Fruit fly (Drosophila melanogaster) whole organism, embryonic: Measurements from ENCODE around the gene CkIIalpha-i3.
A peak's percentile ranks its signal among the peaks of the same experiment; 100 is the strongest.

Experiments
- Asciz ChIP-seq: fragments of 200-800 bp; sonication (Bioruptor generic); optimal IDR thresholded peaks from 2 replicates; lab custom pipeline; 2017; ENCODE audit warnings: missing biosample characterization, mild to moderate bottlenecking, missing genetic modification characterization, missing genetic modification reagents
- CG10267 ChIP-seq: fragments of 200-800 bp; sonication (Bioruptor generic); optimal IDR thresholded peaks from 2 replicates; lab custom pipeline; 2018; ENCODE audit warnings: missing biosample characterization, mild to moderate bottlenecking, missing genetic modification characterization, moderate library complexity
- CG12219 ChIP-seq: fragments of 200-800 bp; sonication (Bioruptor generic); optimal IDR thresholded peaks from 3 replicates; lab custom pipeline; 2018; ENCODE audit warnings: missing biosample characterization, mild to moderate bottlenecking, missing genetic modification characterization
- CG12236 ChIP-seq: fragments of 200-800 bp; sonication (Bioruptor generic); optimal IDR thresholded peaks from 2 replicates; lab custom pipeline; 2016; ENCODE audit warnings: missing biosample characterization, missing genetic modification characterization
- CG14014 ChIP-seq: fragments of 200-800 bp; sonication (Bioruptor generic); IDR thresholded peaks from 2 replicates; pipeline ENCODE4 v1.3.6; 2022; ENCODE audit warnings: missing biosample characterization, missing genetic modification characterization
- CG14710 ChIP-seq: fragments of 200-800 bp; sonication (Bioruptor generic); optimal IDR thresholded peaks from 3 replicates; lab custom pipeline; 2019; ENCODE audit warnings: missing biosample characterization, mild to moderate bottlenecking, missing genetic modification characterization, moderate library complexity
- CG18262 ChIP-seq: fragments of 200-800 bp; optimal IDR thresholded peaks from 3 replicates; lab custom pipeline; 2019; ENCODE audit warnings: missing biosample characterization, mild to moderate bottlenecking, missing genetic modification characterization, moderate library complexity
- CG18599 ChIP-seq: fragments of 200-800 bp; sonication (Bioruptor generic); optimal IDR thresholded peaks from 3 replicates; lab custom pipeline; 2017; ENCODE audit warnings: missing biosample characterization, missing genetic modification characterization, mild to moderate bottlenecking, moderate library complexity, missing genetic modification reagents
- CG2199 ChIP-seq: fragments of 200-800 bp; sonication (Bioruptor generic); IDR thresholded peaks from 3 replicates; pipeline ENCODE4 v1.3.6; 2022; ENCODE audit warnings: missing biosample characterization, missing genetic modification characterization
- CG30403 ChIP-seq: fragments of 200-800 bp; sonication (Bioruptor generic); optimal IDR thresholded peaks from 3 replicates; lab custom pipeline; 2016; ENCODE audit warnings: missing biosample characterization, missing genetic modification characterization
- CG32767 ChIP-seq: fragments of 200-800 bp; sonication (Bioruptor generic); IDR thresholded peaks from 2 replicates; pipeline ENCODE4 v1.3.6; 2022; ENCODE audit warnings: missing biosample characterization, missing genetic modification characterization
- CG4424 ChIP-seq: fragments of 200-800 bp; sonication (Bioruptor generic); optimal IDR thresholded peaks from 3 replicates; lab custom pipeline; 2016; ENCODE audit warnings: missing biosample characterization, missing genetic modification characterization
- CG4707 ChIP-seq: fragments of 200-800 bp; sonication (Bioruptor generic); optimal IDR thresholded peaks from 2 replicates; lab custom pipeline; 2018; ENCODE audit warnings: missing biosample characterization, mild to moderate bottlenecking, missing genetic modification characterization, moderate library complexity
- CG5953 ChIP-seq: fragments of 200-800 bp; sonication (Bioruptor generic); IDR thresholded peaks from 2 replicates; pipeline ENCODE4 v1.3.6; 2022; ENCODE audit warnings: missing biosample characterization, missing genetic modification characterization
- CG6654 ChIP-seq: fragments of 200-800 bp; sonication (Bioruptor generic); optimal IDR thresholded peaks from 2 replicates; lab custom pipeline; 2017; ENCODE audit warnings: missing biosample characterization, mild to moderate bottlenecking, missing genetic modification characterization
- CG7357 ChIP-seq: fragments of 200-800 bp; sonication (Bioruptor generic); IDR thresholded peaks from 3 replicates; pipeline ENCODE4 v1.3.6; 2022; ENCODE audit warnings: missing biosample characterization, missing genetic modification characterization
- CG7745 ChIP-seq: fragments of 200-800 bp; sonication (Bioruptor generic); optimal IDR thresholded peaks from 2 replicates; lab custom pipeline; 2018; ENCODE audit warnings: missing biosample characterization, mild to moderate bottlenecking, missing genetic modification characterization, moderate library complexity
- Camta ChIP-seq: fragments of 200-800 bp; sonication (Bioruptor generic); optimal IDR thresholded peaks from 2 replicates; lab custom pipeline; 2016; ENCODE audit warnings: missing biosample characterization, missing genetic modification characterization
- Dip3 ChIP-seq: fragments of 200-800 bp; sonication (Bioruptor generic); optimal IDR thresholded peaks from 3 replicates; lab custom pipeline; 2016; ENCODE audit warnings: missing biosample characterization, missing genetic modification characterization
- Dp ChIP-seq: fragments of 200-800 bp; sonication (Bioruptor generic); optimal IDR thresholded peaks from 2 replicates; lab custom pipeline; 2018; ENCODE audit warnings: missing biosample characterization, mild to moderate bottlenecking, missing genetic modification characterization, moderate library complexity
- ERR ChIP-seq: fragments of 200-800 bp; sonication (Bioruptor generic); optimal IDR thresholded peaks from 2 replicates; lab custom pipeline; 2016; ENCODE audit warnings: missing biosample characterization, missing genetic modification characterization
- Ets65A ChIP-seq: fragments of 200-800 bp; sonication (Bioruptor generic); peaks from one replicate; lab custom pipeline; 2016; ENCODE audit warnings: missing biosample characterization, missing genetic modification characterization
- HmgD ChIP-seq: fragments of 200-800 bp; sonication (Bioruptor generic); optimal IDR thresholded peaks from 3 replicates; lab custom pipeline; 2016; ENCODE audit warnings: missing biosample characterization, missing genetic modification characterization
- Myb ChIP-seq: fragments of 200-800 bp; sonication (Bioruptor generic); optimal IDR thresholded peaks from 2 replicates; lab custom pipeline; 2016; ENCODE audit warnings: missing biosample characterization, missing genetic modification characterization
- Nf-YA ChIP-seq: fragments of 200-800 bp; sonication (Bioruptor generic); IDR thresholded peaks from 2 replicates; pipeline ENCODE4 v1.3.6; 2022; ENCODE audit warnings: missing biosample characterization, missing genetic modification characterization
- Pdp1 ChIP-seq, 2 experiments: fragments of 200-800 bp; sonication (Bioruptor generic); optimal IDR thresholded peaks; 3 replicates each; lab custom pipeline; 2016; ENCODE audit warnings: missing biosample characterization in 2 of 2, missing genetic modification characterization in 2 of 2, mild to moderate bottlenecking in 1 of 2, moderate library complexity in 1 of 2
- Sry-δ ChIP-seq: fragments of 200-800 bp; sonication (Bioruptor generic); optimal IDR thresholded peaks from 2 replicates; lab custom pipeline; 2016; ENCODE audit warnings: missing biosample characterization, missing genetic modification characterization
- amos ChIP-seq: fragments of 200-800 bp; sonication (Bioruptor generic); IDR thresholded peaks from 2 replicates; pipeline ENCODE4 v1.3.6; 2022; ENCODE audit warnings: missing biosample characterization, missing genetic modification characterization; ENCODE audit not compliant: partially characterized antibody
- ase ChIP-seq: fragments of 200-800 bp; sonication (Bioruptor generic); IDR thresholded peaks from 3 replicates; pipeline ENCODE4 v1.3.6; 2022; ENCODE audit warnings: missing biosample characterization, missing genetic modification characterization
- bigmax ChIP-seq: fragments of 200-800 bp; sonication (Bioruptor generic); optimal IDR thresholded peaks from 2 replicates; lab custom pipeline; 2018; ENCODE audit warnings: missing biosample characterization, mild to moderate bottlenecking, missing genetic modification characterization
- btn ChIP-seq: fragments of 200-800 bp; sonication (Bioruptor generic); optimal IDR thresholded peaks from 2 replicates; lab custom pipeline; 2016; ENCODE audit warnings: missing biosample characterization, missing genetic modification characterization
- fd96Cb ChIP-seq: fragments of 200-800 bp; sonication (Bioruptor generic); optimal IDR thresholded peaks from 2 replicates; lab custom pipeline; 2018; ENCODE audit warnings: missing biosample characterization, mild to moderate bottlenecking, missing genetic modification characterization, moderate library complexity
- grau ChIP-seq: fragments of 200-800 bp; optimal IDR thresholded peaks from 3 replicates; lab custom pipeline; 2019; ENCODE audit warnings: missing biosample characterization, mild to moderate bottlenecking, missing genetic modification characterization, moderate library complexity
- inv ChIP-seq: fragments of 200-800 bp; sonication (Bioruptor generic); IDR thresholded peaks from 2 replicates; pipeline ENCODE4 v1.3.6; 2022; ENCODE audit warnings: missing biosample characterization, missing genetic modification characterization; ENCODE audit not compliant: partially characterized antibody
- lbe ChIP-seq: fragments of 200-800 bp; sonication (Bioruptor generic); optimal IDR thresholded peaks from 2 replicates; lab custom pipeline; 2016; ENCODE audit warnings: missing biosample characterization, mild to moderate bottlenecking, missing genetic modification characterization
- mam ChIP-seq: fragments of 200-800 bp; sonication (Bioruptor generic); optimal IDR thresholded peaks from 3 replicates; lab custom pipeline; 2016; ENCODE audit warnings: missing biosample characterization, missing genetic modification characterization
- mld ChIP-seq: fragments of 200-800 bp; sonication (Bioruptor generic); IDR thresholded peaks from 3 replicates; pipeline ENCODE4 v1.3.6; 2022; ENCODE audit warnings: missing biosample characterization, missing genetic modification characterization; ENCODE audit not compliant: partially characterized antibody
- nerfin-2 ChIP-seq: fragments of 200-800 bp; sonication (Bioruptor generic); IDR thresholded peaks from 2 replicates; pipeline ENCODE4 v1.3.6; 2022; ENCODE audit warnings: missing biosample characterization, missing genetic modification characterization; ENCODE audit not compliant: partially characterized antibody
- p53 ChIP-seq: fragments of 200-800 bp; sonication (Bioruptor generic); optimal IDR thresholded peaks from 2 replicates; lab custom pipeline; 2016; ENCODE audit warnings: missing biosample characterization, missing genetic modification characterization
- pfk ChIP-seq: fragments of 200-800 bp; sonication (Bioruptor generic); optimal IDR thresholded peaks from 2 replicates; lab custom pipeline; 2018; ENCODE audit warnings: missing biosample characterization, mild to moderate bottlenecking, missing genetic modification characterization, moderate library complexity
- row ChIP-seq: fragments of 200-800 bp; sonication (Bioruptor generic); IDR thresholded peaks from 3 replicates; pipeline ENCODE4 v1.3.6; 2022; ENCODE audit warnings: missing biosample characterization, missing genetic modification characterization
- run ChIP-seq: fragments of 200-800 bp; sonication (Bioruptor generic); optimal IDR thresholded peaks from 3 replicates; lab custom pipeline; 2018; ENCODE audit warnings: missing biosample characterization, mild to moderate bottlenecking, missing genetic modification characterization
- salm ChIP-seq: fragments of 200-800 bp; sonication (Bioruptor generic); optimal IDR thresholded peaks from 2 replicates; lab custom pipeline; 2018; ENCODE audit warnings: missing biosample characterization, mild to moderate bottlenecking, missing genetic modification characterization
- stc ChIP-seq: fragments of 200-800 bp; sonication (Bioruptor generic); IDR thresholded peaks from 2 replicates; pipeline ENCODE4 v1.3.6; 2022; ENCODE audit warnings: missing biosample characterization, missing genetic modification characterization
- sug ChIP-seq: fragments of 200-800 bp; optimal IDR thresholded peaks from 2 replicates; lab custom pipeline; 2019; ENCODE audit warnings: missing biosample characterization, mild to moderate bottlenecking, missing genetic modification characterization, moderate library complexity
- tin ChIP-seq: fragments of 200-800 bp; sonication (Bioruptor generic); optimal IDR thresholded peaks from 3 replicates; lab custom pipeline; 2016; ENCODE audit warnings: missing biosample characterization, missing genetic modification characterization
- tll ChIP-seq, 2 experiments: fragments of 200-800 bp in 1 of 2; fragments of >200 bp in 1 of 2; sonication (Bioruptor generic) in 1 of 2; optimal IDR thresholded peaks; 2 replicates each; lab custom pipeline; 2017 to 2019; ENCODE audit warnings: missing biosample characterization in 2 of 2, missing genetic modification characterization in 2 of 2, mild to moderate bottlenecking in 1 of 2, moderate library complexity in 1 of 2
- wek ChIP-seq: fragments of 200-800 bp; sonication (Bioruptor generic); optimal IDR thresholded peaks from 3 replicates; lab custom pipeline; 2018; ENCODE audit warnings: missing biosample characterization, mild to moderate bottlenecking, missing genetic modification characterization, moderate library complexity
- wor ChIP-seq: fragments of 200-800 bp; sonication (Bioruptor generic); IDR thresholded peaks from 2 replicates; pipeline ENCODE4 v1.3.6; 2022; ENCODE audit warnings: missing biosample characterization, missing genetic modification characterization
- zen ChIP-seq: fragments of 200-800 bp; sonication (Bioruptor generic); optimal IDR thresholded peaks from 3 replicates; lab custom pipeline; 2018; ENCODE audit warnings: missing biosample characterization, mild to moderate bottlenecking, missing genetic modification characterization, moderate library complexity

The CkIIalpha-i3 gene

DNA sequence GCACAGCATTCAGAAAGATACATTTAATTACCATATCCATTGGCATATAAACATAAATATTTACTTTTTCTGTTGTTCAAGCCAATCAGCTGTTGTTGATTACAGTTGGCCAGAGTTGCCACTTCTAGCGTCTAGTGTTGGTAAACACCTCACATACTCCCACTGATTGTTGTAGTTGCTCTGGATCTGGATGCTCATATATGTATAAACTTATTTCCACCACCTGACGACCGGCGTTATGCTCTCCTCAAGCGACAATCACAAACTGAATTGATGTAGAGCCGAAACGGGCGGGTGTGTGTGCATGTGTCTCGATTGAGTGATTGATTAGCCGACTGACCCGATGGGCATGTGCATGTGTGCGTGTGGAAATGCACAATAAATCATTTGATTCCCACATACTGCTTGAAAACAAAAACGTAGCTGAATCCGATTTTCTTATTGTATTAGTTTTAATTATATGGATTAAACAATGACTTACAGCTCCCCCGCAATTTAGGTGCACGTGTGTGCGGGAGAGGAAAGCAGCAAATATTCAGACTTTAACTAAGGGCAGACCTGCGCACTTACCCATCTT, 28.5 kb downstream of the CkIIalpha-i3 start (continued):
- peak; percentile 74 for TF ChIP-seq sug (tag; lab: Kevin White, UChicago)
- no peak for TF ChIP-seq run (tag; lab: Kevin White, UChicago)
- no peak for TF ChIP-seq wor (GFP tag; lab: Robert Waterston, UW)
- TF ChIP-seq CG18262 (tag; lab: Kevin White, UChicago), result peak; percentile 5
- peak; percentile 56; the same call in 1 of the 2 replicates for TF ChIP-seq CG32767 (GFP tag; lab: Robert Waterston, UW)
- peak; percentile 50 for TF ChIP-seq wek
- TF ChIP-seq inv, result no peak
- TF ChIP-seq ERR (GFP tag; lab: Kevin White, UChicago), result peak; percentile 8
- no peak for TF ChIP-seq CG6654 (GFP tag; lab: Kevin White, UChicago)
- TF ChIP-seq stc (GFP tag; lab: Robert Waterston, UW), result no peak
- TF ChIP-seq CG5953 (GFP tag; lab: Robert Waterston, UW), result no peak
- peak; percentile 32 for TF ChIP-seq HmgD (GFP tag; lab: Kevin White, UChicago)
- no peak for TF ChIP-seq mld
- TF ChIP-seq CG2199, result peak; percentile 81; the same call in 1 of the 3 replicates
- TF ChIP-seq pfk (GFP tag; lab: Kevin White, UChicago), result no peak
- peak in 1 of 2 experiments; percentile 5 for TF ChIP-seq tll (GFP tag; optimal IDR thresholded peaks at IDR 0.05; lab: Kevin White, UChicago)
- TF ChIP-seq Camta (GFP tag; lab: Kevin White, UChicago), result no peak
- peak; percentile 11 for TF ChIP-seq CG4707 (GFP tag; lab: Kevin White, UChicago)
- no peak for TF ChIP-seq ase (GFP tag; lab: Robert Waterston, UW)
- TF ChIP-seq CG4424, result peak; percentile 27
- peak; percentile 13 for TF ChIP-seq salm (tag; lab: Kevin White, UChicago)
- peak; percentile 54 for TF ChIP-seq zen (tag; lab: Kevin White, UChicago)
- TF ChIP-seq CG7357, result no peak
- no peak for TF ChIP-seq CG7745
- TF ChIP-seq Myb (GFP tag; lab: Kevin White, UChicago), result peak; percentile 67
- peak; percentile 38 for TF ChIP-seq mam (GFP tag; lab: Kevin White, UChicago)
- TF ChIP-seq nerfin-2 (GFP tag; lab: Robert Waterston, UW), result no peak
- TF ChIP-seq Asciz (GFP tag; lab: Kevin White, UChicago), result peak; percentile 39
- TF ChIP-seq CG12236, result no peak
- peak; percentile 23 to 45 for TF ChIP-seq Pdp1 (GFP tag; optimal IDR thresholded peaks at IDR 0.05; lab: Kevin White, UChicago)
- peak; percentile 16; the same call in 1 of the 2 replicates for TF ChIP-seq amos (GFP tag; lab: Robert Waterston, UW)
- TF ChIP-seq CG18599 (GFP tag; lab: Kevin White, UChicago), result peak; percentile 65
- TF ChIP-seq Nf-YA (GFP tag; lab: Robert Waterston, UW), result no peak
- peak; percentile 29 for TF ChIP-seq Dip3 (GFP tag; lab: Kevin White, UChicago)
- TF ChIP-seq Ets65A (GFP tag; lab: Kevin White, UChicago), result peak; percentile 91
- TF ChIP-seq CG10267 (tag; lab: Kevin White, UChicago), result peak; percentile 97
- no peak for TF ChIP-seq btn (GFP tag; lab: Kevin White, UChicago)
- peak; percentile 1 for TF ChIP-seq CG30403 (GFP tag; lab: Kevin White, UChicago)
- no peak for TF ChIP-seq p53 (GFP tag; lab: Kevin White, UChicago)
- TF ChIP-seq CG14710 (tag; lab: Kevin White, UChicago), result peak; percentile 45
- peak; percentile 44 for TF ChIP-seq tin
- peak; percentile 13 for TF ChIP-seq bigmax (GFP tag; lab: Kevin White, UChicago)
- peak; percentile 58; the same call in 1 of the 2 replicates for TF ChIP-seq CG14014
- no peak for TF ChIP-seq lbe (GFP tag; lab: Kevin White, UChicago)
- TF ChIP-seq CG12219 (GFP tag; lab: Kevin White, UChicago), result no peak
- peak; percentile 39 for TF ChIP-seq grau
- TF ChIP-seq Sry-δ (GFP tag; lab: Kevin White, UChicago), result peak; percentile 53
- peak; percentile 29 for TF ChIP-seq Dp (GFP tag; lab: Kevin White, UChicago)
- TF ChIP-seq fd96Cb (tag; lab: Kevin White, UChicago), result no peak
- peak; percentile 33; the same call in 2 of the 3 replicates for TF ChIP-seq row (GFP tag; lab: Robert Waterston, UW)
